Worm (Caenorhabditis elegans) whole organism, midembryonic: ENCODE data around the gene dct-15.

Experiments used
- T22C8.4 ChIP-seq: fragments of 200-800 bp; sonication (Bioruptor generic); IDR thresholded peaks from 2 replicates; pipeline ENCODE4 v1.3.6; 2022; ENCODE audit warnings: missing genetic modification characterization, missing compliant biosample characterization
- flt-1 ChIP-seq: fragments of 200-800 bp; sonication (Bioruptor generic); IDR thresholded peaks from 2 replicates; pipeline ENCODE4 v1.3.6; 2022; ENCODE audit warnings: missing genetic modification characterization, missing compliant biosample characterization
- klf-2 ChIP-seq: fragments of 200-800 bp; sonication (Bioruptor generic); conservative IDR thresholded peaks from 2 replicates; pipeline ENCODE4 v1.3.6; 2022; ENCODE audit warnings: missing genetic modification reagents, missing genetic modification characterization, missing compliant biosample characterization
- med-1 ChIP-seq: sonication (generic microtip); optimal IDR thresholded peaks from 2 replicates; lab custom pipeline; 2017; ENCODE audit warnings: missing genetic modification characterization, mild to moderate bottlenecking, missing compliant biosample characterization, antibody characterized with exemption, missing genetic modification reagents; ENCODE audit not compliant: insufficient read depth
- ztf-29 ChIP-seq: fragments of 200-800 bp; sonication (Bioruptor generic); IDR thresholded peaks from 2 replicates; pipeline ENCODE4 v1.3.6; 2022; ENCODE audit warnings: missing genetic modification reagents, missing genetic modification characterization, missing compliant biosample characterization

dct-15 gene

DNA sequence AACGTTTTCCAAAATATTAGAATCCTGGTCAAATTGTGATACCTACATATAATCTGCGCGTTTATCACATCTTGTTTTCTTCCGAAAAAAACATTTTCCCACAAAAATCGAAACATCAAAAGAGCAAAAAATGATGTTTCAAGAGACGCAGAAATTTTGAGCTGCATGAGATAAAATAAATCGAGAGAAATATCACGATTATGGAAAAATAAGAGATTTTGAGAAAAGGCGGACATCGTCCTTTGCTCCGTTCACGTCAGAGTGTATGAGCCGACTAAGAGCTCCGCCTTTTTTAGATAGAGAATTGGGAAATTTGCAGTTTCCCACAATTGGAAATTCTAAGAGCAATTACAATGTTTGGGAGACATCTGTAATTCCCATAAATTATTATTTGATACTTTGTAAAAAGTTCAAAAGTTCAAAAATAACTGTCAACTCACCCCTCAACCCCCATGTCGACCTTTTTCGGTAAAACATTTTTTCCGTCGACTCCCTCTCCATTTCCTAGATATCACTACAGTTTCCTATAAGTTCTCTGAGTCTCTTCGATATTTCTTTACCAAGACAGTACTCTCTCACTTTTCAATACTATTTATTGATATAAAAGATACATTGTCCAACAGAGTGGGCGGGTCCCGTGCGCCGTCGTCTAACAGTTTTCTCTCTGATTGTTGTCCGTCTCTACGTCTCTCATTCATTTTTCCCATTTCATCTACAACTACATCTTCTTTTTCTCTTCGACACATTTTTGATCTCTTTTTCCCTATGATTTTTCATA is 53.7 kb downstream of the dct-15 start:
- TF ChIP-seq med-1 = no peak
- TF ChIP-seq klf-2 (GFP tag; lab: Robert Waterston, UW) = no peak
- TF ChIP-seq flt-1 (GFP tag; lab: Robert Waterston, UW) = no peak
- TF ChIP-seq ztf-29 (GFP tag; lab: Robert Waterston, UW) = no peak
- no peak for TF ChIP-seq T22C8.4 (GFP tag; lab: Robert Waterston, UW)
